Worm (Caenorhabditis elegans) whole organism, L4 larva: ENCODE measurements around the gene his-18.
A peak's percentile ranks its signal among the peaks of the same experiment; 100 is the strongest.

ENCODE experiments used
- ama-1 ChIP-seq: fragments of 150-350 bp; optimal IDR thresholded peaks from 2 replicates; lab custom pipeline; 2014; ENCODE audit warnings: inconsistent platforms, mixed read lengths
- daf-12 ChIP-seq: fragments of 150-350 bp; optimal IDR thresholded peaks from 2 replicates; lab custom pipeline; 2014; ENCODE audit warnings: missing biosample characterization, missing genetic modification reagents, missing genetic modification characterization
- dpl-1 ChIP-seq: fragments of 150-350 bp; optimal IDR thresholded peaks from 2 replicates; lab custom pipeline; 2014; ENCODE audit warnings: missing biosample characterization, missing genetic modification reagents, missing genetic modification characterization
- mdl-1 ChIP-seq, 2 experiments: fragments of 150-350 bp in 1 of 2; sonication (generic microtip) in 1 of 2; optimal IDR thresholded peaks; 2 replicates each; lab custom pipeline; 2014 to 2017; ENCODE audit warnings: missing biosample characterization in 2 of 2, missing genetic modification characterization in 2 of 2
- nhr-48 ChIP-seq: sonication (generic microtip); optimal IDR thresholded peaks from 2 replicates; lab custom pipeline; 2016; ENCODE audit warnings: mild to moderate bottlenecking, missing genetic modification characterization, missing compliant biosample characterization
- nhr-76 ChIP-seq: fragments of 150-350 bp; optimal IDR thresholded peaks from 2 replicates; lab custom pipeline; 2014; ENCODE audit warnings: missing biosample characterization, missing genetic modification characterization
- snpc-4 ChIP-seq: fragments of 150-350 bp; optimal IDR thresholded peaks from 2 replicates; lab custom pipeline; 2014; ENCODE audit warnings: missing biosample characterization, missing genetic modification characterization
- ztf-11 ChIP-seq: fragments of 150-350 bp; optimal IDR thresholded peaks from 2 replicates; lab custom pipeline; 2014; ENCODE audit warnings: missing biosample characterization, missing genetic modification characterization

ce11 chrV:8935104-8935503 lies 37.1 kb downstream of the his-18 start:
- TF ChIP-seq ama-1 (lab: Kevin White, UChicago) (peak; percentile 56), nhr-48 (tag; lab: Kevin White, UChicago) (no peak), daf-12 (tag; lab: Kevin White, UChicago) (no peak), snpc-4 (tag; lab: Kevin White, UChicago) (no peak), ztf-11 (tag; lab: Kevin White, UChicago) (no peak), dpl-1 (GFP tag; lab: Kevin White, UChicago) (no peak), nhr-76 (tag; lab: Kevin White, UChicago) (no peak), mdl-1 (tag; optimal IDR thresholded peaks at IDR 0.05; lab: Kevin White, UChicago) (no peak)
